Fruit fly (Drosophila melanogaster) whole organism, adult: ENCODE data around the gene CG13287.

Experiments used
- CG11617 ChIP-seq: fragments of 200-800 bp; sonication (Bioruptor generic); optimal IDR thresholded peaks from 2 replicates; lab custom pipeline; 2017; ENCODE audit warnings: mild to moderate bottlenecking, missing biosample characterization, missing genetic modification reagents, missing genetic modification characterization
- CG12768 ChIP-seq: fragments of 200-800 bp; sonication (Bioruptor generic); optimal IDR thresholded peaks from 2 replicates; lab custom pipeline; 2017; ENCODE audit warnings: missing biosample characterization, missing genetic modification characterization, mild to moderate bottlenecking, moderate library complexity, missing genetic modification reagents
- CG14711 ChIP-seq: fragments of 200-800 bp; sonication (Bioruptor generic); optimal IDR thresholded peaks from 2 replicates; lab custom pipeline; 2018; ENCODE audit warnings: missing biosample characterization, mild to moderate bottlenecking, missing genetic modification characterization, moderate library complexity
- CG1620 ChIP-seq: fragments of 200-800 bp; sonication (Bioruptor generic); optimal IDR thresholded peaks from 2 replicates; lab custom pipeline; 2016; ENCODE audit warnings: missing biosample characterization, missing genetic modification characterization
- CG33017 ChIP-seq: fragments of 200-800 bp; sonication (Bioruptor generic); optimal IDR thresholded peaks from 2 replicates; lab custom pipeline; 2018; ENCODE audit warnings: missing biosample characterization, mild to moderate bottlenecking, missing genetic modification characterization, moderate library complexity
- CG5204 ChIP-seq: fragments of 200-800 bp; sonication (Bioruptor generic); optimal IDR thresholded peaks from 2 replicates; lab custom pipeline; 2016; ENCODE audit warnings: missing biosample characterization, missing genetic modification characterization
- CG7045 ChIP-seq: fragments of 200-800 bp; sonication (Bioruptor generic); optimal IDR thresholded peaks from 2 replicates; lab custom pipeline; 2017; ENCODE audit warnings: missing biosample characterization, mild to moderate bottlenecking, missing genetic modification characterization
- CG7101 ChIP-seq: fragments of 200-800 bp; sonication (Bioruptor generic); optimal IDR thresholded peaks from 2 replicates; lab custom pipeline; 2018; ENCODE audit warnings: missing biosample characterization, mild to moderate bottlenecking, missing genetic modification characterization, moderate library complexity
- Clk ChIP-seq: fragments of 200-800 bp; sonication (Bioruptor generic); optimal IDR thresholded peaks from 2 replicates; lab custom pipeline; 2017; ENCODE audit warnings: missing biosample characterization, missing genetic modification characterization
- Crg-1 ChIP-seq: fragments of 200-800 bp; sonication (Bioruptor generic); optimal IDR thresholded peaks from 2 replicates; lab custom pipeline; 2016; ENCODE audit warnings: missing biosample characterization, missing genetic modification characterization
- Hr96 ChIP-seq: fragments of 200-800 bp; sonication (Bioruptor generic); optimal IDR thresholded peaks from 2 replicates; lab custom pipeline; 2016; ENCODE audit warnings: missing biosample characterization, missing genetic modification characterization
- Mnt ChIP-seq: fragments of 200-800 bp; sonication (Bioruptor generic); optimal IDR thresholded peaks from 2 replicates; lab custom pipeline; 2016; ENCODE audit warnings: missing biosample characterization, mild to moderate bottlenecking, missing genetic modification characterization
- bab1 ChIP-seq: fragments of 200-800 bp; sonication (Bioruptor generic); optimal IDR thresholded peaks from 3 replicates; lab custom pipeline; 2019; ENCODE audit warnings: missing biosample characterization, mild to moderate bottlenecking, missing genetic modification characterization, moderate library complexity
- cic ChIP-seq: fragments of 200-800 bp; sonication (Bioruptor generic); optimal IDR thresholded peaks from 2 replicates; lab custom pipeline; 2017; ENCODE audit warnings: missing biosample characterization, mild to moderate bottlenecking, missing genetic modification characterization, moderate library complexity
- cnc ChIP-seq, 2 experiments: fragments of >200 bp; optimal IDR thresholded peaks; 2 replicates each; lab custom pipeline; 2017
- kay ChIP-seq: fragments of 200-800 bp; sonication (Bioruptor generic); peaks from one replicate; lab custom pipeline; 2016; ENCODE audit warnings: missing biosample characterization, missing genetic modification characterization, borderline replicate concordance
- ovo ChIP-seq: fragments of 200-800 bp; sonication (Bioruptor generic); optimal IDR thresholded peaks from 2 replicates; lab custom pipeline; 2016; ENCODE audit warnings: missing biosample characterization, missing genetic modification characterization
- pad ChIP-seq: fragments of 200-800 bp; sonication (Bioruptor generic); optimal IDR thresholded peaks from 3 replicates; lab custom pipeline; 2017; ENCODE audit warnings: missing biosample characterization, missing genetic modification characterization, mild to moderate bottlenecking, moderate library complexity, missing genetic modification reagents
- tj ChIP-seq: fragments of 200-800 bp; sonication (Bioruptor generic); optimal IDR thresholded peaks from 3 replicates; lab custom pipeline; 2017; ENCODE audit warnings: missing biosample characterization, mild to moderate bottlenecking, missing genetic modification characterization, moderate library complexity
- toe ChIP-seq: fragments of 200-800 bp; sonication (Bioruptor generic); optimal IDR thresholded peaks from 2 replicates; lab custom pipeline; 2016; ENCODE audit warnings: missing biosample characterization, missing genetic modification characterization

CG13287 gene

dm6 chr3L:5873011-5873410, 9.1 kb upstream of the CG13287 start, which contains the start of gene CG18586:
Gene CG18586 (plus strand): TSS chr3L:5873311.
- TF ChIP-seq CG7101 (tag; lab: Kevin White, UChicago) (no peak), CG5204 (GFP tag; lab: Kevin White, UChicago) (no peak), tj (no peak), CG12768 (no peak), Clk (GFP tag; lab: Kevin White, UChicago) (no peak)

dm6 chr3L:5878734-5879291, 3.3 kb upstream of the CG13287 start:
- TF ChIP-seq ovo (GFP tag; lab: Kevin White, UChicago) (no peak), CG33017 (tag; lab: Kevin White, UChicago) (no peak), Mnt (no peak), cnc (optimal IDR thresholded peaks at IDR 0.05; lab: Kevin White, UChicago) (no peak)

dm6 chr3L:5881310-5882208, 545 bp upstream of the CG13287 start:
- TF ChIP-seq CG1620 (GFP tag; lab: Kevin White, UChicago) (no peak), cnc (optimal IDR thresholded peaks at IDR 0.05; lab: Kevin White, UChicago) (no peak), cic (GFP tag; lab: Kevin White, UChicago) (no peak), CG7101 (tag; lab: Kevin White, UChicago) (no peak), CG7045 (GFP tag; lab: Kevin White, UChicago) (no peak), ovo (GFP tag; lab: Kevin White, UChicago) (no peak), toe (GFP tag; lab: Kevin White, UChicago) (no peak), CG33017 (tag; lab: Kevin White, UChicago) (no peak), Hr96 (GFP tag; lab: Kevin White, UChicago) (no peak), bab1 (GFP tag; lab: Kevin White, UChicago) (no peak), CG12768 (no peak), CG5204 (GFP tag; lab: Kevin White, UChicago) (no peak), tj (no peak), CG14711 (tag; lab: Kevin White, UChicago) (no peak), Mnt (no peak), CG11617 (GFP tag; lab: Kevin White, UChicago) (no peak), pad (no peak), Crg-1 (GFP tag; lab: Kevin White, UChicago) (no peak), kay (GFP tag; lab: Kevin White, UChicago) (no peak), Clk (GFP tag; lab: Kevin White, UChicago) (no peak)

- TF ChIP-seq bab1 (GFP tag; lab: Kevin White, UChicago) (no peak), cnc (optimal IDR thresholded peaks at IDR 0.05; lab: Kevin White, UChicago) (no peak), Clk (GFP tag; lab: Kevin White, UChicago) (no peak), toe (GFP tag; lab: Kevin White, UChicago) (no peak), pad (no peak), ovo (GFP tag; lab: Kevin White, UChicago) (no peak), cic (GFP tag; lab: Kevin White, UChicago) (no peak), CG7045 (GFP tag; lab: Kevin White, UChicago) (no peak), CG1620 (GFP tag; lab: Kevin White, UChicago) (no peak), CG5204 (GFP tag; lab: Kevin White, UChicago) (no peak), CG14711 (tag; lab: Kevin White, UChicago) (no peak), CG33017 (tag; lab: Kevin White, UChicago) (no peak), CG11617 (GFP tag; lab: Kevin White, UChicago) (no peak), Mnt (no peak), tj (no peak), CG12768 (no peak), Crg-1 (GFP tag; lab: Kevin White, UChicago) (no peak), CG7101 (tag; lab: Kevin White, UChicago) (no peak)
Measured at dm6 chr3L:5884735-5885134, 2.6 kb downstream of the CG13287 start.

dm6 chr3L:5891114-5891513, 9.0 kb downstream of the CG13287 start:
- TF ChIP-seq kay (GFP tag; lab: Kevin White, UChicago) (no peak), CG14711 (tag; lab: Kevin White, UChicago) (no peak), toe (GFP tag; lab: Kevin White, UChicago) (no peak), cnc (optimal IDR thresholded peaks at IDR 0.05; lab: Kevin White, UChicago) (no peak), ovo (GFP tag; lab: Kevin White, UChicago) (no peak), CG33017 (tag; lab: Kevin White, UChicago) (no peak), CG7101 (tag; lab: Kevin White, UChicago) (no peak), cic (GFP tag; lab: Kevin White, UChicago) (no peak), CG12768 (no peak), Mnt (no peak), pad (no peak), CG1620 (GFP tag; lab: Kevin White, UChicago) (no peak), bab1 (GFP tag; lab: Kevin White, UChicago) (no peak), Crg-1 (GFP tag; lab: Kevin White, UChicago) (no peak), Clk (GFP tag; lab: Kevin White, UChicago) (no peak), CG5204 (GFP tag; lab: Kevin White, UChicago) (no peak), CG7045 (GFP tag; lab: Kevin White, UChicago) (no peak), CG11617 (GFP tag; lab: Kevin White, UChicago) (no peak), Hr96 (GFP tag; lab: Kevin White, UChicago) (no peak)
